Worm (Caenorhabditis elegans) whole organism, L3 larva: ENCODE measurements around the gene hen-1.

Experiments
- ZK546.5 ChIP-seq: sonication (generic microtip); optimal IDR thresholded peaks from 2 replicates; lab custom pipeline; 2017; ENCODE audit warnings: missing biosample characterization, missing genetic modification characterization
- aly-2 ChIP-seq: fragments of 150-350 bp; optimal IDR thresholded peaks from 2 replicates; lab custom pipeline; 2014; ENCODE audit warnings: missing biosample characterization, missing genetic modification characterization
- ama-1 ChIP-seq: fragments of 150-350 bp; optimal IDR thresholded peaks from 2 replicates; lab custom pipeline; 2018
- ceh-16 ChIP-seq: sonication (generic microtip); optimal IDR thresholded peaks from 2 replicates; lab custom pipeline; 2017; ENCODE audit warnings: missing biosample characterization, missing genetic modification characterization
- ceh-28 ChIP-seq: fragments of 150-350 bp; optimal IDR thresholded peaks from 2 replicates; lab custom pipeline; 2014; ENCODE audit warnings: missing biosample characterization, missing genetic modification reagents, missing genetic modification characterization
- ceh-82 ChIP-seq: fragments of 150-350 bp; optimal IDR thresholded peaks from 2 replicates; lab custom pipeline; 2014; ENCODE audit warnings: missing biosample characterization, missing genetic modification characterization
- ceh-9 ChIP-seq: sonication (generic microtip); optimal IDR thresholded peaks from 2 replicates; lab custom pipeline; 2018; ENCODE audit warnings: missing biosample characterization, missing genetic modification characterization
- daf-12 ChIP-seq: fragments of 150-350 bp; optimal IDR thresholded peaks from 2 replicates; lab custom pipeline; 2014; ENCODE audit warnings: missing biosample characterization, missing genetic modification reagents, missing genetic modification characterization
- egl-27 ChIP-seq: sonication (generic microtip); optimal IDR thresholded peaks from 4 replicates; lab custom pipeline; 2017; ENCODE audit warnings: missing biosample characterization, missing genetic modification reagents, missing genetic modification characterization
- egl-5 ChIP-seq: fragments of 150-350 bp; optimal IDR thresholded peaks from 2 replicates; lab custom pipeline; 2017; ENCODE audit warnings: missing biosample characterization, missing genetic modification reagents, missing genetic modification characterization, inconsistent platforms
- elt-1 ChIP-seq: fragments of 150-350 bp; optimal IDR thresholded peaks from 2 replicates; lab custom pipeline; 2014; ENCODE audit warnings: missing biosample characterization, missing genetic modification characterization
- elt-2 ChIP-seq: sonication (generic microtip); optimal IDR thresholded peaks from 2 replicates; lab custom pipeline; 2016; ENCODE audit warnings: missing genetic modification reagents, mild to moderate bottlenecking, missing genetic modification characterization, missing compliant biosample characterization
- elt-3 ChIP-seq, 3 experiments: fragments of 150-350 bp in 1 of 3; sonication (generic microtip) in 2 of 3; optimal IDR thresholded peaks; 2 replicates in 2 of 3; 4 replicates in 1 of 3; lab custom pipeline; 2014 to 2017; ENCODE audit warnings: missing biosample characterization in 3 of 3, missing genetic modification characterization in 3 of 3
- eor-1 ChIP-seq, 2 experiments: fragments of 150-350 bp; optimal IDR thresholded peaks; 2 replicates each; lab custom pipeline; 2014 to 2018; ENCODE audit warnings: missing biosample characterization in 2 of 2, missing genetic modification characterization in 2 of 2
- fkh-10 ChIP-seq: sonication (generic microtip); optimal IDR thresholded peaks from 2 replicates; lab custom pipeline; 2017; ENCODE audit warnings: missing biosample characterization, missing genetic modification reagents, missing genetic modification characterization
- fos-1 ChIP-seq: fragments of 150-350 bp; optimal IDR thresholded peaks from 2 replicates; lab custom pipeline; 2014; ENCODE audit warnings: missing biosample characterization, missing genetic modification characterization
- lin-15B ChIP-seq: fragments of 150-350 bp; optimal IDR thresholded peaks from 2 replicates; lab custom pipeline; 2014; ENCODE audit warnings: missing biosample characterization, missing genetic modification characterization
- lsy-12 ChIP-seq: sonication (generic microtip); optimal IDR thresholded peaks from 2 replicates; lab custom pipeline; 2016; ENCODE audit warnings: mild to moderate bottlenecking, missing genetic modification characterization, missing compliant biosample characterization
- mdl-1 ChIP-seq: fragments of 150-350 bp; optimal IDR thresholded peaks from 2 replicates; lab custom pipeline; 2014; ENCODE audit warnings: missing biosample characterization, missing genetic modification characterization
- mml-1 ChIP-seq: fragments of 150-350 bp; sonication (generic microtip); optimal IDR thresholded peaks from 3 replicates; lab custom pipeline; 2014; ENCODE audit warnings: missing biosample characterization, missing genetic modification characterization
- nfya-1 ChIP-seq: sonication (generic microtip); optimal IDR thresholded peaks from 2 replicates; lab custom pipeline; 2017; ENCODE audit warnings: missing genetic modification characterization, mild to moderate bottlenecking, missing compliant biosample characterization, antibody characterized with exemption, moderate library complexity; ENCODE audit not compliant: insufficient read depth
- nhr-11 ChIP-seq: fragments of 150-350 bp; optimal IDR thresholded peaks from 2 replicates; lab custom pipeline; 2014; ENCODE audit warnings: missing biosample characterization, missing genetic modification characterization
- nhr-23 ChIP-seq: fragments of 150-350 bp; optimal IDR thresholded peaks from 2 replicates; lab custom pipeline; 2014; ENCODE audit warnings: missing biosample characterization, missing genetic modification reagents, missing genetic modification characterization
- nhr-237 ChIP-seq: fragments of 150-350 bp; optimal IDR thresholded peaks from 2 replicates; lab custom pipeline; 2014; ENCODE audit warnings: missing biosample characterization, missing genetic modification characterization
- nhr-25 ChIP-seq: sonication (generic microtip); optimal IDR thresholded peaks from 2 replicates; lab custom pipeline; 2017; ENCODE audit warnings: missing biosample characterization, missing genetic modification characterization
- nhr-28 ChIP-seq: fragments of 150-350 bp; optimal IDR thresholded peaks from 2 replicates; lab custom pipeline; 2014; ENCODE audit warnings: missing biosample characterization, missing genetic modification characterization
- nhr-43 ChIP-seq: sonication (generic microtip); optimal IDR thresholded peaks from 2 replicates; lab custom pipeline; 2016; ENCODE audit warnings: mild to moderate bottlenecking, missing genetic modification characterization, missing compliant biosample characterization; ENCODE audit not compliant: poor library complexity, severe bottlenecking
- nhr-67 ChIP-seq: fragments of 150-350 bp; optimal IDR thresholded peaks from 2 replicates; lab custom pipeline; 2014; ENCODE audit warnings: missing biosample characterization, missing genetic modification characterization
- nhr-77 ChIP-seq: fragments of 150-350 bp; optimal IDR thresholded peaks from 2 replicates; lab custom pipeline; 2014; ENCODE audit warnings: missing biosample characterization, missing genetic modification characterization
- pqm-1 ChIP-seq: fragments of 150-350 bp; optimal IDR thresholded peaks from 2 replicates; lab custom pipeline; 2017; ENCODE audit warnings: missing biosample characterization, missing genetic modification characterization, inconsistent platforms
- sea-2 ChIP-seq: fragments of 150-350 bp; sonication (generic microtip); optimal IDR thresholded peaks from 4 replicates; lab custom pipeline; 2014; ENCODE audit warnings: missing biosample characterization, missing genetic modification reagents, missing genetic modification characterization
- skn-1 ChIP-seq: fragments of 150-350 bp; optimal IDR thresholded peaks from 2 replicates; lab custom pipeline; 2014; ENCODE audit warnings: missing biosample characterization, missing genetic modification characterization
- snpc-4 ChIP-seq: fragments of 150-350 bp; optimal IDR thresholded peaks from 2 replicates; lab custom pipeline; 2014; ENCODE audit warnings: missing biosample characterization, missing genetic modification characterization
- tbx-2 ChIP-seq: sonication (generic microtip); optimal IDR thresholded peaks from 2 replicates; lab custom pipeline; 2016; ENCODE audit warnings: mild to moderate bottlenecking, missing genetic modification characterization, missing compliant biosample characterization
- unc-39 ChIP-seq: sonication (generic microtip); optimal IDR thresholded peaks from 4 replicates; lab custom pipeline; 2017; ENCODE audit warnings: missing biosample characterization, missing genetic modification characterization
- zag-1 ChIP-seq: fragments of 150-350 bp; optimal IDR thresholded peaks from 2 replicates; lab custom pipeline; 2014; ENCODE audit warnings: missing biosample characterization, missing genetic modification characterization
- ztf-11 ChIP-seq: fragments of 150-350 bp; optimal IDR thresholded peaks from 2 replicates; lab custom pipeline; 2014; ENCODE audit warnings: missing biosample characterization, missing genetic modification characterization
- ztf-4 ChIP-seq: fragments of 150-350 bp; optimal IDR thresholded peaks from 2 replicates; lab custom pipeline; 2014; ENCODE audit warnings: missing biosample characterization, missing genetic modification characterization

Gene hen-1

DNA sequence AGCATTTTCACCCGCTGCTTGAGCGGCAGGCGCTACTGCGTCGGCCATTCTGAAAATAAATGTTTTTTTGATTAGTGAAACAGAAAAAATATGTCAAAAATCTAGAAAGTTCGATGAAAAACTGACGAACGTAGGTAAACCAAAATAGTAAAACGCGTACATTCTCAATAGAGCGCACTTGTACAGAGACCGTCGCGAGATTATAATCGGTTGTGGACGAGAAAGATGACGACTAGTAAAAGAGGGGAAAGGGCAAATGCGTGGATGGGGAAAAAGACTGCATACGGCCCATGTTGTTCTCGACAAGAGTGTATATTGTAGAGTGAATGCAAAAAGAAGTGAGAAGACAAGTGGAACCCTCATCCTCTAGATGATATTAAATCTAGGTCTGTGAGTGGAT is 16.5 kb downstream of the hen-1 start, which contains the start of gene C36B7.6:
Gene C36B7.6, minus strand, starts transcription at position 49 of the 400 bp plus-strand sequence.
- TF ChIP-seq nfya-1 (tag; lab: Kevin White, UChicago) = no peak
- TF ChIP-seq egl-27 = no peak
- TF ChIP-seq ceh-16 (tag; lab: Kevin White, UChicago) = no peak
- no peak for TF ChIP-seq nhr-237 (tag; lab: Kevin White, UChicago)
- peak; percentile 17 for TF ChIP-seq snpc-4 (tag; lab: Kevin White, UChicago)
- no peak for TF ChIP-seq fos-1 (tag; lab: Kevin White, UChicago)
- TF ChIP-seq eor-1 (tag; optimal IDR thresholded peaks at IDR 0.05; lab: Kevin White, UChicago) = no peak
- peak; percentile 30 for TF ChIP-seq pqm-1 (tag; lab: Kevin White, UChicago)
- TF ChIP-seq nhr-25 (tag; lab: Kevin White, UChicago) = peak; percentile 52
- no peak for TF ChIP-seq daf-12 (tag; lab: Kevin White, UChicago)
- no peak for TF ChIP-seq elt-3 (tag; optimal IDR thresholded peaks at IDR 0.05; lab: Kevin White, UChicago)
- peak; percentile 36 for TF ChIP-seq elt-2 (tag; lab: Kevin White, UChicago)
- no peak for TF ChIP-seq zag-1 (tag; lab: Kevin White, UChicago)
- TF ChIP-seq ceh-82 (tag; lab: Kevin White, UChicago) = no peak
- TF ChIP-seq lin-15B = peak; percentile 49
- no peak for TF ChIP-seq mdl-1 (tag; lab: Kevin White, UChicago)
- TF ChIP-seq elt-1 (tag; lab: Kevin White, UChicago) = no peak
- TF ChIP-seq nhr-23 (tag; lab: Kevin White, UChicago) = peak; percentile 36

DNA sequence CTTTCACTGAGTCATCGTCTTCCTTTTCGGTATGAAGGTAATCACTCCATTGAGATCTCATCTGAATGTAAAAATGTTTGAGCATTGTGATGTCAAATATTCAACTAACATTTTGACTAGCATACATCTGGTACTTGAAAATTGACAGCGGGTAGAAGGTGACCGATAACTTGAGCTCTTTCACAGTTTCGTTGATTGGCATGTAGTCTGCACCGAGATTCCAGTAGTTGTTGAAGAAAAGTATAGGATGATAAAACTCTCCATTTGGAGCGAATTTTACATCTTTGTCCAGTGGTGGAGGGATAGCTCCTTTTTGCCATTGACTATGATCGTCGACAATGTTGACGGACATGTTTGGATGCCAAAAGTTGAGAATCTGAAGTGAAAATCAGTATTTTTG is 17.7 kb downstream of the hen-1 start:
- TF ChIP-seq zag-1 (tag; lab: Kevin White, UChicago) = no peak
- TF ChIP-seq unc-39 (tag; lab: Kevin White, UChicago) = no peak
- TF ChIP-seq fos-1 (tag; lab: Kevin White, UChicago) = no peak
- no peak for TF ChIP-seq mdl-1 (tag; lab: Kevin White, UChicago)
- no peak for TF ChIP-seq ztf-11 (tag; lab: Kevin White, UChicago)
- TF ChIP-seq ama-1 (lab: Kevin White, UChicago) = no peak
- no peak for TF ChIP-seq elt-2 (tag; lab: Kevin White, UChicago)
- no peak for TF ChIP-seq elt-3 (tag; optimal IDR thresholded peaks at IDR 0.05; lab: Kevin White, UChicago)
- TF ChIP-seq ceh-82 (tag; lab: Kevin White, UChicago) = no peak
- no peak for TF ChIP-seq nhr-28 (tag; lab: Kevin White, UChicago)
- TF ChIP-seq aly-2 = no peak
- TF ChIP-seq nhr-43 = no peak
- no peak for TF ChIP-seq nhr-77 (tag; lab: Kevin White, UChicago)
- no peak for TF ChIP-seq lsy-12 (tag; lab: Kevin White, UChicago)
- TF ChIP-seq snpc-4 (tag; lab: Kevin White, UChicago) = no peak
- no peak for TF ChIP-seq ceh-28 (tag; lab: Kevin White, UChicago)
- TF ChIP-seq fkh-10 (GFP tag; lab: Kevin White, UChicago) = no peak
- TF ChIP-seq egl-5 = no peak
- TF ChIP-seq pqm-1 (tag; lab: Kevin White, UChicago) = no peak

DNA sequence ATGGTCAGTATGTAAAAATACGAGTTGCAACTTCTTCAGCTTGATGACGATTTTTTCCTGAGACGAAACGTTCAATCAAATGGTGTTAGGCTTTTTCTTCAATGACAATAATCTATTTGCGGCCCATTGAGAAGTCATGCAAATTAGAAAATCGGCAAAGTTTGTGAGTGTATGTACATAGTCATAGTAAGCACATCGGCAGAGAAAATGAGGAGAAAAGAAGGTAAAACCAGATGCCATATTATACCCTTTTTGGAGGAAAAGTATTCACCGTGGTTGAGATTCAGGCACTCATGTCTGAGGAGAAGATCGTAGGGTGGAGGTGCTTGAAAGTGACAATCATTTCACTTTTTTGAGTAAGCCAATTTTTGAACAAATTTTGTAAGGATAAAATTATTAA is 20.4 kb downstream of the hen-1 start, which contains the start of gene C36B7.5:
Gene C36B7.5, minus strand, starts transcription at position 101 of the 400 bp plus-strand sequence.
- TF ChIP-seq skn-1 (tag; lab: Kevin White, UChicago) = no peak
- no peak for TF ChIP-seq snpc-4 (tag; lab: Kevin White, UChicago)
- TF ChIP-seq nhr-25 (tag; lab: Kevin White, UChicago) = no peak
- no peak for TF ChIP-seq sea-2 (GFP tag; lab: Kevin White, UChicago)
- TF ChIP-seq eor-1 (tag; optimal IDR thresholded peaks at IDR 0.05; lab: Kevin White, UChicago) = no peak
- no peak for TF ChIP-seq mml-1 (tag; lab: Kevin White, UChicago)
- no peak for TF ChIP-seq mdl-1 (tag; lab: Kevin White, UChicago)
- TF ChIP-seq ZK546.5 (tag; lab: Kevin White, UChicago) = no peak
- no peak for TF ChIP-seq ceh-9 (tag; lab: Kevin White, UChicago)
- TF ChIP-seq ceh-28 (tag; lab: Kevin White, UChicago) = no peak
- TF ChIP-seq tbx-2 (tag; lab: Kevin White, UChicago) = no peak
- no peak for TF ChIP-seq aly-2
- no peak for TF ChIP-seq nhr-11 (tag; lab: Kevin White, UChicago)
- TF ChIP-seq nhr-67 (tag; lab: Kevin White, UChicago) = no peak
- TF ChIP-seq ceh-82 (tag; lab: Kevin White, UChicago) = no peak
- TF ChIP-seq ztf-4 (tag; lab: Kevin White, UChicago) = no peak
- no peak for TF ChIP-seq nhr-77 (tag; lab: Kevin White, UChicago)
- TF ChIP-seq, all 47 proteins: peak for 0
